Fruit fly (Drosophila melanogaster): ENCODE measurements around the gene Vps16A.

dm6 chr3R:9257616-9258015 lies 9.2 kb upstream of the Vps16A start, which contains the start of gene CG16736:
- TF ChIP-seq Vsx1 (GFP tag; optimal IDR thresholded peaks at IDR 0.05): no peak
- no peak for TF ChIP-seq cad (GFP tag; optimal IDR thresholded peaks at IDR 0.05)
- TF ChIP-seq Med (GFP tag): no peak
- TF ChIP-seq pan (optimal IDR thresholded peaks at IDR 0.05): no peak
- TF ChIP-seq pan (GFP tag; optimal IDR thresholded peaks at IDR 0.05 in 1 of 2, IDR thresholded peaks at IDR 0.05 in 1 of 2): no peak
- no peak for TF ChIP-seq CG10209 (GFP tag; optimal IDR thresholded peaks at IDR 0.05)
- no peak for TF ChIP-seq CG10654 (GFP tag; optimal IDR thresholded peaks at IDR 0.05)
- no peak for TF ChIP-seq HLH54F (GFP tag; optimal IDR thresholded peaks at IDR 0.05)
- TF ChIP-seq CG9215 (GFP tag; IDR thresholded peaks at IDR 0.05): no peak
- TF ChIP-seq bab2 (GFP tag; optimal IDR thresholded peaks at IDR 0.05): no peak
